Worm (Caenorhabditis elegans) whole organism, young adult: ENCODE data around the gene K03H6.5.

Source experiments
- B0035.1 ChIP-seq: sonication (generic microtip); optimal IDR thresholded peaks from 2 replicates; lab custom pipeline; 2016; ENCODE audit warnings: missing genetic modification characterization, mild to moderate bottlenecking, missing compliant biosample characterization, missing genotype, missing genetic modification reagents
- C17E4.6 ChIP-seq: fragments of 200-800 bp; sonication (Bioruptor generic); IDR thresholded peaks from 2 replicates; pipeline ENCODE4 v1.3.6; 2022; ENCODE audit warnings: missing genetic modification reagents, missing genetic modification characterization, missing compliant biosample characterization
- ZK185.1 ChIP-seq: sonication (generic microtip); optimal IDR thresholded peaks from 2 replicates; lab custom pipeline; 2016; ENCODE audit warnings: mild to moderate bottlenecking, missing genetic modification characterization, missing compliant biosample characterization; ENCODE audit not compliant: poor library complexity, severe bottlenecking
- bed-1 ChIP-seq: fragments of 200-800 bp; sonication (Bioruptor generic); IDR thresholded peaks from 2 replicates; pipeline ENCODE4 v1.3.6; 2022; ENCODE audit warnings: missing genetic modification reagents, missing genetic modification characterization, missing compliant biosample characterization
- cebp-1 ChIP-seq, 2 experiments: fragments of 200-800 bp in 1 of 2; sonication (Bioruptor generic) in 1 of 2; sonication (generic microtip) in 1 of 2; IDR thresholded peaks in 1 of 2; optimal IDR thresholded peaks in 1 of 2; 2 replicates each; pipeline versions ENCODE4 v1.3.6 to Lab custom; 2017 to 2022; ENCODE audit warnings: missing compliant biosample characterization in 2 of 2, missing genetic modification characterization in 2 of 2, mild to moderate bottlenecking in 1 of 2, missing genetic modification reagents in 1 of 2, moderate library complexity in 1 of 2
- chd-7 ChIP-seq: sonication (generic microtip); optimal IDR thresholded peaks from 2 replicates; lab custom pipeline; 2016; ENCODE audit warnings: mild to moderate bottlenecking, missing genetic modification characterization, moderate library complexity, missing compliant biosample characterization
- nhr-179 ChIP-seq: sonication (generic microtip); optimal IDR thresholded peaks from 2 replicates; lab custom pipeline; 2016; ENCODE audit warnings: mild to moderate bottlenecking, missing genetic modification characterization, missing compliant biosample characterization

DNA sequence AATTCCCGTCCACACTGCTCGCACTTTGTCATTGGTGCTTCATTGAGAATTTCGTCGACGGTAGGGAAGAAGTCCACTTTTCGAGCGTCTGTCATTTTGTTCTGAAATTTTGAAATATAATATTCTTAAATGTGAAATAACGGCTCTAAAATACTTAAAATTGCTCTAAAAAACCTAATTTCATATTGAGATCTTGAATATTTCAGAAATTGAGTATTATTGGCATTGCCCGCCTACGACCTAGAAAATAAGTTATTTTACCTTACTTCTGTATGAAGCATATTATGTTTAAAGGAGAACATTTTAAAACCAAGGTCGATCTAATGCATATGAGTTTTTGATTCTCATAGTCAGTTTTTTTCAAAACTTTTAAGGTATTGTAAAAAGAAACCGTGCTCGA lies 13.9 kb upstream of the K03H6.5 start, which contains the start of gene C34H4.5:
- no peak for TF ChIP-seq bed-1 (GFP tag; lab: Robert Waterston, UW)
- TF ChIP-seq C17E4.6 (GFP tag; lab: Robert Waterston, UW) = no peak
- no peak for TF ChIP-seq cebp-1 (GFP tag; IDR thresholded peaks at IDR 0.05; lab: Robert Waterston, UW)
- TF ChIP-seq cebp-1 (tag; optimal IDR thresholded peaks at IDR 0.05; lab: Kevin White, UChicago) = no peak
- no peak for TF ChIP-seq nhr-179 (tag; lab: Kevin White, UChicago)
- TF ChIP-seq ZK185.1 (tag; lab: Kevin White, UChicago) = no peak
- no peak for TF ChIP-seq B0035.1
- no peak for TF ChIP-seq chd-7 (tag; lab: Kevin White, UChicago)
